Fruit fly (Drosophila melanogaster): ENCODE results near the gene pum.

Gene pum

DNA sequence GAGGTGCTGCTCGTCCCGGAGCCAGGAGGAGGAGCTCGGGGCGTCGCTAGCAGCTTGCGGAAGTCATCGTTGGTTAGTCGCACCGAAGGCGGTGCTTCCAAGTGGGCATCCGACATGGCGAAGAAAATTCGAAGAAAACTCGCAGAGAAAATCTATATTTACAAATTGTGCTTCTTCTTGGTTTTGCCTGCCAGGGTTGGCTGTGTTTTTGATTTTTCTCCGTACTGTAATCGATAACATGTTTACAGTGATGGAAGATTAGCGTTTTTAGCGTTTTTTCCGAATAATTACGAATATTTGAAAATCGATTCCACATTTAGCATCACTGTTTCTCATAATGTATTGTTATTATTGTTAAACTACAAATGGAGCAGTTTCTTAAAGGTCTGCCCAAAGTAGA lies 172.6 kb downstream of the pum start, which contains the start of the genes beag and Ada (continued):
- TF ChIP-seq odd (GFP tag; optimal IDR thresholded peaks at IDR 0.05) (no peak), dati (GFP tag; IDR thresholded peaks at IDR 0.05) (no peak), row (GFP tag; IDR thresholded peaks at IDR 0.05) (peak; percentile 87), ERR (GFP tag; optimal IDR thresholded peaks at IDR 0.05) (peak; percentile 2), CG13775 (GFP tag; optimal IDR thresholded peaks at IDR 0.05) (peak; percentile 17), ham (GFP tag; IDR thresholded peaks at IDR 0.05) (no peak), CG11085 (GFP tag; IDR thresholded peaks at IDR 0.05) (no peak), Fer3 (tag; optimal IDR thresholded peaks at IDR 0.05) (no peak), bsh (GFP tag; optimal IDR thresholded peaks at IDR 0.05) (peak in 1 of 2 experiments; percentile 38), ato (GFP tag; IDR thresholded peaks at IDR 0.05; ENCODE audit: partially characterized antibody) (no peak), CG2202 (tag; optimal IDR thresholded peaks at IDR 0.05) (no peak), CG6175 (GFP tag; IDR thresholded peaks at IDR 0.05) (no peak), CG9797 (GFP tag; optimal IDR thresholded peaks at IDR 0.05) (peak; percentile 25), CG2116 (GFP tag; optimal IDR thresholded peaks at IDR 0.05) (peak; percentile 93), CG18619 (GFP tag; optimal IDR thresholded peaks at IDR 0.05) (no peak), Lpt (GFP tag; optimal IDR thresholded peaks at IDR 0.05) (no peak), CG3407 (GFP tag; optimal IDR thresholded peaks at IDR 0.05) (no peak), CG10979 (tag; optimal IDR thresholded peaks at IDR 0.05) (peak; percentile 29), CG3163 (GFP tag; optimal IDR thresholded peaks at IDR 0.05) (peak; percentile 1), HHEX (GFP tag; optimal IDR thresholded peaks at IDR 0.05) (no peak), CG17802 (tag; optimal IDR thresholded peaks at IDR 0.05) (no peak), CG13287 (GFP tag; IDR thresholded peaks at IDR 0.05; ENCODE audit: partially characterized antibody) (peak; percentile 74), cad (GFP tag; optimal IDR thresholded peaks at IDR 0.05) (no peak), Dad (GFP tag; optimal IDR thresholded peaks at IDR 0.05) (peak; percentile 13), Rx (GFP tag; IDR thresholded peaks at IDR 0.05) (no peak), emc (GFP tag; optimal IDR thresholded peaks at IDR 0.05) (no peak), CG6654 (GFP tag; optimal IDR thresholded peaks at IDR 0.05) (no peak), CG11456 (GFP tag; IDR thresholded peaks at IDR 0.05) (no peak), NfI (GFP tag; optimal IDR thresholded peaks at IDR 0.05) (no peak), tgo (GFP tag; IDR thresholded peaks at IDR 0.05) (no peak), CG11723 (GFP tag; optimal IDR thresholded peaks at IDR 0.05) (no peak), CG16779 (GFP tag; IDR thresholded peaks at IDR 0.05) (no peak), ken (GFP tag; IDR thresholded peaks at IDR 0.05) (no peak), bowl (GFP tag; IDR thresholded peaks at IDR 0.05) (no peak), Usf (GFP tag; optimal IDR thresholded peaks at IDR 0.05) (no peak), sqz (GFP tag; optimal IDR thresholded peaks at IDR 0.05) (no peak), sima (GFP tag; optimal IDR thresholded peaks at IDR 0.05) (no peak), Vsx1 (GFP tag; optimal IDR thresholded peaks at IDR 0.05) (no peak), Dll (GFP tag; IDR thresholded peaks at IDR 0.05; ENCODE audit: partially characterized antibody) (peak; percentile 64; the same call in 2 of the 4 replicates), B-H2 (GFP tag; optimal IDR thresholded peaks at IDR 0.05) (peak; percentile 60), Pdp1 (GFP tag; optimal IDR thresholded peaks at IDR 0.05) (peak in 1 of 2 experiments; percentile 14), Abd-B (GFP tag; optimal IDR thresholded peaks at IDR 0.05) (no peak), Aef1 (GFP tag; IDR thresholded peaks at IDR 0.05) (peak; percentile 38; the same call in 1 of the 3 replicates), fd102C (GFP tag; optimal IDR thresholded peaks at IDR 0.05) (no peak), chn (GFP tag; optimal IDR thresholded peaks at IDR 0.05) (peak; percentile 39), scrt (GFP tag; optimal IDR thresholded peaks at IDR 0.05) (no peak), CG4730 (GFP tag; IDR thresholded peaks at IDR 0.05) (peak; percentile 8; the same call in 1 of the 2 replicates), hkb (optimal IDR thresholded peaks at IDR 0.05) (no peak), hkb (GFP tag; IDR thresholded peaks at IDR 0.05) (0 out of 2 replicates have a peak, but pooled peaks have one; percentile 14), shn (GFP tag; optimal IDR thresholded peaks at IDR 0.05) (peak; percentile 60), CG1792 (GFP tag; optimal IDR thresholded peaks at IDR 0.05) (peak; percentile 5), HLH54F (GFP tag; optimal IDR thresholded peaks at IDR 0.05) (peak; percentile 33)
